Fruit fly (Drosophila melanogaster): ENCODE data around the gene CG15142.

CG15142 gene

dm6 chr2L:17448435-17448834 is 50.2 kb downstream of the CG15142 start:
- TF ChIP-seq CTCF (optimal IDR thresholded peaks at IDR 0.05): no peak
- TF ChIP-seq CG8478 (optimal IDR thresholded peaks at IDR 0.05): no peak
